Worm (Caenorhabditis elegans): ENCODE results near the gene T28H11.7.
A peak's percentile ranks its signal among the peaks of the same experiment; 100 is the strongest.
"Not testable (repeated sequence)": the region's sequence is repeated elsewhere in the genome, so short reads cannot be mapped to it uniquely, and the experiment has no call there.

T28H11.7 gene

DNA sequence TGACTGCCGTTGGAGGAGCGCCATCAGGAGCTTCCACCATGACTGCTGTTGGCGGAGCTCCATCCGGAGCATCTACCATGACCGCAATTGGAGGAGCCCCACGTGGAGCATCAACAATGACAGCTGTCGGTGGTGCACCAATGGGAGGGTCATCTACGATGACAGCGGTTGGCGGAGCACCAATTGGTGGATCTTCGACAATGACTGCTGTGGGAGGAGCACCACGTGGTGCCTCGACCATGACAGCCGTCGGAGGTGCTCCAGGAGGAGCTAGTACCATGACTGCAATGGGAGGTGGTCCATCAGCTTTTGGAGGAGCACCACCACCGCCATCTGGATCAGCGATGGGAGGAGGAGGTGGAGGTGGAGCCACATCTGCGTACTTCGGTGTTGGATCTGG, at the start of gene T28H11.7:
Gene T28H11.7 (minus strand): TSS at position 101 of the 400 bp plus-strand sequence.
- 0 out of 2 replicates have a peak, but pooled peaks have one; percentile 9 for TF ChIP-seq tab-1 (GFP tag; IDR thresholded peaks at IDR 0.05)

DNA sequence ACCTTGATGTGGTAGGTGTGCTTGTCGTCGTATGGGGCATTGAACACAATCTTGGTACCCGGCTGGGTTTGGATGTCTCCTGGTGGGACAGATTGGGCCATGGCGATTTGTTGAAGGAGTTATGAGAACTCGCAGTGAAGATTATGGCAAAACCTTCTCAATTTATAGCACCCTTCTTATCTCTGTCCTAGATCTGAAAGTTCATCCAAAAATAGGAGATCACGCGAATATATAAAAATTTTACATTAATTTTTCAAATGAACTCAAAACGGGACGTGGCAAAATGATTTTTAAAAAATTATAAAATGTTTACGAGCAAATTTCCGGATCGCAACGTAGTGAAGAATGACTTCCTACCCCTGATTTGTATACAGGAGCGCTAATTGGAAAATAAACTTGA, 48.0 kb upstream of the T28H11.7 start, which contains the start of gene msp-53:
Gene msp-53 (minus strand): TSS at position 101 of the 400 bp plus-strand sequence.
- TF ChIP-seq cog-1 (tag; optimal IDR thresholded peaks at IDR 0.05); flt-1 (GFP tag; IDR thresholded peaks at IDR 0.05); tab-1 (GFP tag; IDR thresholded peaks at IDR 0.05): not testable (repeated sequence)

DNA sequence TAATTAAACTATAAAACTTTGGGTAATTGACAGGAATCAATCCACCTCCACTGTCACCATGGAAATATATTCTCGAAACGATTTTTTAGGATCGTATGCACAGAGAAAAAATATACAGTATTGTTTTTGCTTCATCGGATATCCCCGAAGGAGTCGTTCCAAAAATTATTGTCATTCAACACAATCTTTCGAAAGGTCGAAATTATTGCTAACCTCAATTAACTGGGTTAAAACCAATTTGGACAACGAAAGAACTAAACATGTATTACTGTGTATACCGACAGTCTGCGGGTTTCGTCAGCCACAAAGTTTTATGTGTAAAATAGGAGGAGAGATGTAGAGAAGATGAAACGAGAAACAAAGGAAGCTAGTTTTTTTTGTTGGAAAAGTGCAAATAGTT, 46.3 kb upstream of the T28H11.7 start:
- TF ChIP-seq med-1 (GFP tag; optimal IDR thresholded peaks at IDR 0.05; ENCODE audit: insufficient read depth): no peak
- TF ChIP-seq ztf-29 (GFP tag; IDR thresholded peaks at IDR 0.05): no peak
- TF ChIP-seq cog-1 (tag; optimal IDR thresholded peaks at IDR 0.05): no peak
- no peak for TF ChIP-seq klf-2 (GFP tag; conservative IDR thresholded peaks at IDR 0.05)
- TF ChIP-seq tab-1 (GFP tag; IDR thresholded peaks at IDR 0.05): no peak
- TF ChIP-seq ztf-23 (GFP tag; IDR thresholded peaks at IDR 0.05): no peak
- TF ChIP-seq flt-1 (GFP tag; IDR thresholded peaks at IDR 0.05): no peak
- TF ChIP-seq ref-1 (GFP tag; conservative IDR thresholded peaks at IDR 0.05): no peak
- TF ChIP-seq T22C8.4 (GFP tag; IDR thresholded peaks at IDR 0.05): no peak

DNA sequence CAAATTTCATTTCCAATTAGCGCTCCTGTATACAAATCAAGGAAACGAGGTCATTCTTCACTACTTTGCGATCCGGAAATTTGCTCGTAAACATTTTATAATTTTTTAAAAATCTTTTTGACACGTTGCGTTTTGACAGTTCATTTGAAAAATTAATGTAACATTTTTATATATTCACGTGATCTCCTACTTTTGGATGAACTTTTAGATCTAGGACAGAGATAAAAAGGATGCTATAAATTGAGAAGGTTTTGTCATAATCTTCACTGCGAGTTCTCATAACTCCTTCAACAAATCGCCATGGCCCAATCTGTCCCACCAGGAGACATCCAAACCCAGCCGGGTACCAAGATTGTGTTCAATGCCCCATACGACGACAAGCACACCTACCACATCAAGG, 45.3 kb upstream of the T28H11.7 start, which contains the start of gene msp-57:
Gene msp-57 (plus strand): TSS at position 301 of the 400 bp plus-strand sequence.
- not testable (repeated sequence) for TF ChIP-seq ztf-23 (GFP tag; IDR thresholded peaks at IDR 0.05); flt-1 (GFP tag; IDR thresholded peaks at IDR 0.05); klf-2 (GFP tag; conservative IDR thresholded peaks at IDR 0.05)

DNA sequence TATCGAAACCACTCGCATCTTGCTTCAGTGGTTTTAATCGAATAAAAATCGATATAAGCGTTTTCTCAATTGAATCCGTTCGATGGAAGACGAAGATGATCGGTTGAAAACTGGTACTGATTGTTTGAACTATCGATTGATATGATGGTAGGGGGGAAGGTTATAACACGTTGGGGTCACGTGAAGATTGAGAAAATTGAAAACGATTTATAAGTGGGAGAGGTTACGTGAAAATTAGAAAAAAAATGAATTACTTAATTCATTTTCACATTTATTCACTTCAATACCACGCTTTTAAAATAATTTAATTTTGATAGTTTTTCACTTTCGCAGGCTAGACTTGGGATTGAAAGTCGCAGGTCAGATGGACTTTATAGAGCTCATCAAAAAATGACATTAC, 44.0 kb upstream of the T28H11.7 start, which contains the start of gene C09B9.7:
Gene C09B9.7 (minus strand): TSS at position 101 of the 400 bp plus-strand sequence.
- TF ChIP-seq cog-1 (tag; optimal IDR thresholded peaks at IDR 0.05): no peak
- TF ChIP-seq flt-1 (GFP tag; IDR thresholded peaks at IDR 0.05): no peak
- no peak for TF ChIP-seq ref-1 (GFP tag; conservative IDR thresholded peaks at IDR 0.05)
- TF ChIP-seq tab-1 (GFP tag; IDR thresholded peaks at IDR 0.05): no peak

DNA sequence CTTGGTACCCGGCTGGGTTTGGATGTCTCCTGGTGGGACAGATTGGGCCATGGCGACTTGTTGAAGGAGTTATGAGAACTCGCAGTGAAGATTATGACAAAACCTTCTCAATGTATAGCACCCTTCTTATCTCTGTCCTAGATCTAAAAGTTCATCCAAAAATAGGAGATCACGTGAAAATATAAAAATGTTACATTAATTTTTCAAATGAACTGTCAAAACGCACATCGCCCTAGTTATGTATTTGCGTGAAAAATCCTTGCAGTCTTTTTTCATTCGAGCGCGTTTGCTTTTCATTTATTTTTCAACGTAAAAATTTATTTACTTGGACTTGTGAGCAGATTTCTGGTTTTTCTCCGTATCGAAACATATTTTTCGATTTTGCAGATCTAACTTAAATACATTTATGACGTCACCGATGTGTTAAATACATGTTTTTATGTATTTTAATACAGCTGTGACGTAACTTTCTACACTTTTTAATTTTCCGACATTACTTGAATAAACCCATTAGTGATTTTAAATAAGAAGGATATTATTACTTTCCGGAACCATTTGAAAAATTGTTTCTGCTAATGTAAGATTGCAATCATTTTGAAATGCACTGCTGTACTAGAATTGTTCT, 39.1 kb upstream of the T28H11.7 start, which contains the start of gene msp-55:
Gene msp-55 (minus strand): TSS at position 51 of the 625 bp plus-strand sequence.
- TF ChIP-seq ztf-23 (GFP tag; IDR thresholded peaks at IDR 0.05) (no peak), T22C8.4 (GFP tag; IDR thresholded peaks at IDR 0.05) (no peak), ref-1 (GFP tag; conservative IDR thresholded peaks at IDR 0.05) (no peak), flt-1 (GFP tag; IDR thresholded peaks at IDR 0.05) (no peak), med-1 (GFP tag; optimal IDR thresholded peaks at IDR 0.05; ENCODE audit: insufficient read depth) (no peak), ztf-29 (GFP tag; IDR thresholded peaks at IDR 0.05) (no peak), klf-2 (GFP tag; conservative IDR thresholded peaks at IDR 0.05) (no peak), tab-1 (GFP tag; IDR thresholded peaks at IDR 0.05) (no peak)

DNA sequence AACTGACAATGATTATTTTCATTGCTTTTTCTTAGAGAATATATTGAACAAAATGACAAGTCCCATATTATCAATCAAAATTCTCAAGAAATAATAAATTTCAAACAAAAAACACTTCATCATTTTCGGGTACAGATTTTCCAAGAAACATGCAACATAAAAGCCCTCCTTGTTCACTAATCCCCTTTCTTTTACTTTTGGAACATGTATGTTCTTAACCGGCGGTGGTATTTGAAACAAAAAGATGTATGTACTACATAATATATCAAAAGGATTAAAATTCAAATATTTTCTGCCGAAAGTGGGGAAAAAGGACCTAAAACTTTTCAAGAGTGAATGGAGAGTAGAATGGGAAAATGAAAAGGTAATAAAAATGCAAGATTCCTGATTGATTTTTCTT, 37.3 kb upstream of the T28H11.7 start:
- TF ChIP-seq med-1 (GFP tag; optimal IDR thresholded peaks at IDR 0.05; ENCODE audit: insufficient read depth) (no peak), ztf-29 (GFP tag; IDR thresholded peaks at IDR 0.05) (no peak), klf-2 (GFP tag; conservative IDR thresholded peaks at IDR 0.05) (no peak), ztf-23 (GFP tag; IDR thresholded peaks at IDR 0.05) (no peak), cog-1 (tag; optimal IDR thresholded peaks at IDR 0.05) (no peak), flt-1 (GFP tag; IDR thresholded peaks at IDR 0.05) (no peak), tab-1 (GFP tag; IDR thresholded peaks at IDR 0.05) (no peak), ref-1 (GFP tag; conservative IDR thresholded peaks at IDR 0.05) (no peak), T22C8.4 (GFP tag; IDR thresholded peaks at IDR 0.05) (no peak)

DNA sequence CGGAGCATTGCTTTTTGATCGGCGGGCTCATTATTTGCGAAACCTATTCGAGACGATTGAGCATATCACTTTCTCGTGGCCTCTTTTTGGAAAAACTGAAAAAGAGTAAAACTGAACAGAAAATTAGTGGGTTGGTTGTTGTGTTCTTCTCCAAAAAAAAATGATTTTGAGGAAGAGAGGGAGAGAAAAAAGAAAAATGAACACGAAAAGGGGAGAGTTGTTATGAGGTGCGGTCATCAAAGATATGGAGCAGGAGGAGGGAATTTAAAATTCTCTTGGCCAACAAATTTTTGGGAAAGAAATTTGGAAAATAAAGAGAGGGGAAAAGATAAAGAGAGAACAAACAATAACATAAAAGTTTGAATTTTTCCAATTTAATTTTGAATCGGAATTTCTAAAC, 28.4 kb upstream of the T28H11.7 start, which contains the start of gene hot-9:
Gene hot-9 (minus strand): TSS at position 101 of the 400 bp plus-strand sequence.
- TF ChIP-seq ztf-29 (GFP tag; IDR thresholded peaks at IDR 0.05) (no peak), ref-1 (GFP tag; conservative IDR thresholded peaks at IDR 0.05) (no peak), T22C8.4 (GFP tag; IDR thresholded peaks at IDR 0.05) (no peak), ztf-23 (GFP tag; IDR thresholded peaks at IDR 0.05) (no peak), cog-1 (tag; optimal IDR thresholded peaks at IDR 0.05) (no peak)

DNA sequence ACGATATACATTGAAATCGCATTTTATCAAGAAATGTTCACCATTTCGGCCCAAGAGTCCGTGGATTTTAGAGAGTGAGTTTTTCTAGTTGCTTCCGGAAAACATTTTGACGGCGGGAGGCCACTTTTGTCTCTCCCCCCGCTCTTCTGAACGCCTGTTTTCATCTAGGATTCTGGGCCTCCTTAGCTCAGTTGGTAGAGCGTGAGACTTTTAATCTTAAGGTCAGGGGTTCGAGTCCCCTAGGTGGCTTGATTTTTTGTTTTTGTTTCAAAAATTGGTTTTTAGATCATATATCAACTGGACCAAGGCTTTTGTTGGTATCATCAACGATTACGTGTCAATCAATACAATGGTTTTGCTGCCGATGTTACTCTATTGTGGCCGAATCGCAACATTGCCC, 21.8 kb upstream of the T28H11.7 start:
- TF ChIP-seq flt-1 (GFP tag; IDR thresholded peaks at IDR 0.05) (peak; percentile 85), med-1 (GFP tag; optimal IDR thresholded peaks at IDR 0.05; ENCODE audit: insufficient read depth) (peak; percentile 52), tab-1 (GFP tag; IDR thresholded peaks at IDR 0.05) (peak; percentile 80; the same call in 1 of the 2 replicates), ztf-23 (GFP tag; IDR thresholded peaks at IDR 0.05) (peak; percentile 63; the same call in 1 of the 2 replicates), T22C8.4 (GFP tag; IDR thresholded peaks at IDR 0.05) (no peak; the same call in none of the 2 replicates), ztf-29 (GFP tag; IDR thresholded peaks at IDR 0.05) (no peak)

DNA sequence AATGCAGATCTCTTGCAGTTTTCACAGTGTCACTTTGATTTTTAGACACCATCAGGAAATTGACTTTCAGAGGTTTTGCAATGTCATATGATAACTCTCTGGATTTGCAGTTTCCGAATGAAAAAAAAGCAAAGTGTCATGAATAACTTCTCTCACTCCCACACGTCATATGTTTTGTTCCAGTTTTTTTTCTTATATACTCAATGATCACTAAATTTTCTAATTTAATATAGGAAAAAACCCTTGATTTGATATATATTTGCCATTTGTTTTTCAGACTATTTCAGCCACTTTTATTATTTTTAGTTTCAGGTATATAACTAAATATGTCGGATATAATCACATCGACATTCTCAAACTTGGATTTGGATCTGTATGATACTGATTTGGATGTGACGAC, 20.5 kb upstream of the T28H11.7 start, which contains the start of gene C09B9.1:
Gene C09B9.1 (plus strand): TSS at position 301 of the 400 bp plus-strand sequence.
- no peak for TF ChIP-seq klf-2 (GFP tag; conservative IDR thresholded peaks at IDR 0.05)
- no peak for TF ChIP-seq tab-1 (GFP tag; IDR thresholded peaks at IDR 0.05)
- no peak for TF ChIP-seq ztf-29 (GFP tag; IDR thresholded peaks at IDR 0.05)
- TF ChIP-seq ztf-23 (GFP tag; IDR thresholded peaks at IDR 0.05): no peak
- no peak for TF ChIP-seq cog-1 (tag; optimal IDR thresholded peaks at IDR 0.05)
- no peak for TF ChIP-seq flt-1 (GFP tag; IDR thresholded peaks at IDR 0.05)
- no peak for TF ChIP-seq T22C8.4 (GFP tag; IDR thresholded peaks at IDR 0.05)

DNA sequence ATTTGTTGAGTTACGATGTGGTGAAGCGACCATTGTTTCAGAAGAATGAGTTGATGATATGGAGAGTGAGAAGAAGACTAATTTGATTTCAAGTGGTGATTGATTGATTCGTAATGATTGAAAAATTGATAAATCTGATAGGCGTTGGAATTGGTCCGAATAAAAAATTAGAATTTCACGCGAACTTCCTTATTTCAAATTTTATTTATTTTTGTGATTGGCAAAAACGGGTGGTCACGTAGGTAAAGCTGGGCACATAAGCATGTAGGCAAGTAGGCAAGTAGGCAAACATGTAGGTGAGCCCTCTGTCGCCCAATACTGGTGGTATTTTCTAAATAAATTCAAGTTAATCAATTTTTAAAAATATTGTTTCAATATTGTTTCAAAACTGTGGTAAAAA, 16.3 kb upstream of the T28H11.7 start, which contains the start of gene C09B9.4:
Gene C09B9.4 (minus strand): TSS at position 101 of the 400 bp plus-strand sequence.
- TF ChIP-seq tab-1 (GFP tag; IDR thresholded peaks at IDR 0.05) (no peak), klf-2 (GFP tag; conservative IDR thresholded peaks at IDR 0.05) (no peak), cog-1 (tag; optimal IDR thresholded peaks at IDR 0.05) (no peak), ref-1 (GFP tag; conservative IDR thresholded peaks at IDR 0.05) (no peak), ztf-29 (GFP tag; IDR thresholded peaks at IDR 0.05) (no peak), med-1 (GFP tag; optimal IDR thresholded peaks at IDR 0.05; ENCODE audit: insufficient read depth) (no peak)

All from whole organism, midembryonic.